Fruit fly (Drosophila melanogaster) whole organism, larva: Measurements from ENCODE around the gene Uck.
A peak's percentile ranks its signal among the peaks of the same experiment; 100 is the strongest.

ENCODE experiments used
- noc ChIP-seq: fragments of 200-800 bp; sonication (Bioruptor generic); optimal IDR thresholded peaks from 3 replicates; lab custom pipeline; 2019; ENCODE audit warnings: missing biosample characterization, mild to moderate bottlenecking, missing genetic modification characterization, moderate library complexity

Uck gene

dm6 chr3R:24270034-24270433, 19.9 kb upstream of the Uck start:
- no peak for TF ChIP-seq noc (tag; lab: Kevin White, UChicago)

dm6 chr3R:24270578-24270977, 19.4 kb upstream of the Uck start:
- TF ChIP-seq noc (tag; lab: Kevin White, UChicago): no peak

- TF ChIP-seq noc (tag; lab: Kevin White, UChicago): peak; percentile 39
Observed at dm6 chr3R:24271071-24271470, 18.9 kb upstream of the Uck start, which contains the start of gene jar. TSS of gene jar (minus strand) at chr3R:24271233.

- TF ChIP-seq noc (tag; lab: Kevin White, UChicago): no peak
Observed at dm6 chr3R:24272232-24272631, 17.7 kb upstream of the Uck start.

- peak; percentile 50 for TF ChIP-seq noc (tag; lab: Kevin White, UChicago)
Observed at dm6 chr3R:24272775-24273290, 17.1 kb upstream of the Uck start, which contains the start of gene Orct2. TSS of gene Orct2 (plus strand) at chr3R:24273029.

dm6 chr3R:24274212-24274611, 15.8 kb upstream of the Uck start:
- no peak for TF ChIP-seq noc (tag; lab: Kevin White, UChicago)

dm6 chr3R:24275463-24275862, 14.5 kb upstream of the Uck start:
- no peak for TF ChIP-seq noc (tag; lab: Kevin White, UChicago)

dm6 chr3R:24276104-24277008, 13.6 kb upstream of the Uck start, which contains the start of gene Orct:
TSS of gene Orct (plus strand) at chr3R:24276260.
- peak; percentile 96 for TF ChIP-seq noc (tag; lab: Kevin White, UChicago)

dm6 chr3R:24278738-24279137, 11.2 kb upstream of the Uck start:
- TF ChIP-seq noc (tag; lab: Kevin White, UChicago): no peak

- TF ChIP-seq noc (tag; lab: Kevin White, UChicago): no peak
Observed at dm6 chr3R:24279291-24279690, 10.7 kb upstream of the Uck start, which contains the start of gene shps. TSS of gene shps (plus strand) at chr3R:24279572.

dm6 chr3R:24282567-24283324, 7.2 kb upstream of the Uck start:
- no peak for TF ChIP-seq noc (tag; lab: Kevin White, UChicago)

dm6 chr3R:24283582-24284085, 6.3 kb upstream of the Uck start, which contains the start of gene CG6356:
TSS of gene CG6356 (plus strand) at chr3R:24283955.
- no peak for TF ChIP-seq noc (tag; lab: Kevin White, UChicago)

- TF ChIP-seq noc (tag; lab: Kevin White, UChicago): no peak
Observed at dm6 chr3R:24284164-24284563, 5.8 kb upstream of the Uck start.

dm6 chr3R:24285423-24285822, 4.5 kb upstream of the Uck start:
- no peak for TF ChIP-seq noc (tag; lab: Kevin White, UChicago)

dm6 chr3R:24287157-24287556, 2.8 kb upstream of the Uck start:
- TF ChIP-seq noc (tag; lab: Kevin White, UChicago): no peak

dm6 chr3R:24293171-24293570, 3.2 kb downstream of the Uck start:
- no peak for TF ChIP-seq noc (tag; lab: Kevin White, UChicago)
